Fruit fly (Drosophila melanogaster) whole organism, pupa: Measurements from ENCODE around the gene CG12480.

ENCODE experiments used
- CG10348 ChIP-seq: fragments of 200-800 bp; sonication (Bioruptor generic); IDR thresholded peaks from 2 replicates; pipeline ENCODE4 v1.3.6; 2022; ENCODE audit warnings: missing biosample characterization, missing genetic modification characterization
- CG12605 ChIP-seq: fragments of 200-800 bp; sonication (Bioruptor generic); IDR thresholded peaks from 2 replicates; pipeline ENCODE4 v1.3.6; 2022; ENCODE audit warnings: missing biosample characterization, missing genetic modification characterization
- CG13204 ChIP-seq: fragments of 200-800 bp; sonication (Bioruptor generic); optimal IDR thresholded peaks from 2 replicates; lab custom pipeline; 2018; ENCODE audit warnings: missing biosample characterization, mild to moderate bottlenecking, missing genetic modification characterization, moderate library complexity
- CG14655 ChIP-seq: fragments of 200-800 bp; sonication (Bioruptor generic); optimal IDR thresholded peaks from 3 replicates; lab custom pipeline; 2017; ENCODE audit warnings: mild to moderate bottlenecking, missing biosample characterization, missing genetic modification reagents, missing genetic modification characterization
- CG15710 ChIP-seq: fragments of 200-800 bp; sonication (Bioruptor generic); optimal IDR thresholded peaks from 2 replicates; lab custom pipeline; 2018; ENCODE audit warnings: missing biosample characterization, mild to moderate bottlenecking, missing genetic modification characterization, moderate library complexity
- CG17806 ChIP-seq: fragments of 200-800 bp; sonication (Bioruptor generic); optimal IDR thresholded peaks from 2 replicates; lab custom pipeline; 2018; ENCODE audit warnings: missing biosample characterization, mild to moderate bottlenecking, missing genetic modification characterization, moderate library complexity
- CG32121 ChIP-seq: fragments of 200-800 bp; sonication (Bioruptor generic); IDR thresholded peaks from 2 replicates; pipeline ENCODE4 v1.3.6; 2022; ENCODE audit warnings: missing biosample characterization, missing genetic modification characterization
- CG34367 ChIP-seq: fragments of 200-800 bp; sonication (Bioruptor generic); optimal IDR thresholded peaks from 2 replicates; lab custom pipeline; 2018; ENCODE audit warnings: missing biosample characterization, mild to moderate bottlenecking, missing genetic modification characterization
- CG4496 ChIP-seq: fragments of 200-800 bp; sonication (Bioruptor generic); IDR thresholded peaks from 3 replicates; pipeline ENCODE4 v1.3.6; 2022; ENCODE audit warnings: missing biosample characterization, missing genetic modification characterization
- CG8159 ChIP-seq: fragments of 200-800 bp; sonication (Bioruptor generic); optimal IDR thresholded peaks from 3 replicates; lab custom pipeline; 2018; ENCODE audit warnings: missing biosample characterization, mild to moderate bottlenecking, missing genetic modification characterization, moderate library complexity
- CG8301 ChIP-seq: fragments of 200-800 bp; sonication (Bioruptor generic); optimal IDR thresholded peaks from 2 replicates; lab custom pipeline; 2018; ENCODE audit warnings: missing biosample characterization, mild to moderate bottlenecking, missing genetic modification characterization
- CG9948 ChIP-seq: fragments of 200-800 bp; sonication (Bioruptor generic); optimal IDR thresholded peaks from 2 replicates; lab custom pipeline; 2018; ENCODE audit warnings: missing biosample characterization, mild to moderate bottlenecking, missing genetic modification characterization, moderate library complexity
- D1 ChIP-seq: fragments of 200-800 bp; sonication (Bioruptor generic); optimal IDR thresholded peaks from 2 replicates; lab custom pipeline; 2018; ENCODE audit warnings: missing biosample characterization, mild to moderate bottlenecking, missing genetic modification characterization, moderate library complexity
- EcR ChIP-seq: fragments of 200-800 bp; sonication (Bioruptor generic); optimal IDR thresholded peaks from 3 replicates; lab custom pipeline; 2019; ENCODE audit warnings: missing biosample characterization, missing genetic modification characterization, mild to moderate bottlenecking, moderate library complexity, missing genetic modification reagents
- Ets98B ChIP-seq: fragments of 200-800 bp; sonication (Bioruptor generic); IDR thresholded peaks from 2 replicates; pipeline ENCODE4 v1.3.6; 2022; ENCODE audit warnings: missing biosample characterization, missing genetic modification characterization
- Pif1A ChIP-seq: fragments of 200-800 bp; sonication (Bioruptor generic); optimal IDR thresholded peaks from 3 replicates; lab custom pipeline; 2016; ENCODE audit warnings: missing biosample characterization, missing genetic modification characterization
- Pif1B ChIP-seq: fragments of 200-800 bp; sonication (Bioruptor generic); optimal IDR thresholded peaks from 3 replicates; lab custom pipeline; 2016; ENCODE audit warnings: missing biosample characterization, missing genetic modification characterization
- Snoo ChIP-seq: fragments of 200-800 bp; sonication (Bioruptor generic); optimal IDR thresholded peaks from 3 replicates; lab custom pipeline; 2017; ENCODE audit warnings: missing biosample characterization, mild to moderate bottlenecking, missing genetic modification characterization, inconsistent platforms
- fd96Ca ChIP-seq: fragments of 200-800 bp; sonication (Bioruptor generic); IDR thresholded peaks from 3 replicates; pipeline ENCODE4 v1.3.6; 2022; ENCODE audit warnings: missing biosample characterization, missing genetic modification characterization
- gl ChIP-seq: fragments of 200-800 bp; sonication (Bioruptor generic); optimal IDR thresholded peaks from 2 replicates; lab custom pipeline; 2018; ENCODE audit warnings: missing biosample characterization, mild to moderate bottlenecking, missing genetic modification characterization
- rn ChIP-seq: fragments of 200-800 bp; sonication (Bioruptor generic); IDR thresholded peaks from 2 replicates; pipeline ENCODE4 v1.3.6; 2022; ENCODE audit warnings: missing biosample characterization, missing genetic modification characterization

CG12480 gene

DNA sequence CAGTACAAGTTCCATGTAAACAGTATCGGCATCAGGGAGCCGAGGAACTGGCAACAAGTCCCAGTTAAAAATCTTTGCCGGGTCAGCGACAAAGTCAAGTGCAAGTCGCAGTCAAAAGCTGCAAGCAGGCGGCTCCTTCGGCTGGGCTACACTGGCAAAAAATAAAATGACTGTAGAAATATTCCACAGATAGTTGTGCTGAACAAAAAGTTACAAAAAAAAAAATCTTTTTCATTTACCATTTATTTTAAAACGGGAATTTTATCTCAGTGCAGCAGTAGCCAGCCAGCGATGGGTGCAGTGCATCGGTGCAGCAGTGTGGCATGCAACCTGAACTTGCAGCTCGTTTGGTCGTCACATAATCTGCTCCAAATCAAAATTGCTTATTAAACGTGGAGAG is 20.1 kb upstream of the CG12480 start:
- TF ChIP-seq CG10348 (GFP tag; lab: Robert Waterston, UW) (no peak), CG9948 (tag; lab: Kevin White, UChicago) (peak; percentile 20), CG13204 (GFP tag; lab: Kevin White, UChicago) (no peak), CG8301 (tag; lab: Kevin White, UChicago) (peak; percentile 35), CG17806 (tag; lab: Kevin White, UChicago) (peak; percentile 51), CG12605 (GFP tag; lab: Robert Waterston, UW) (peak; percentile 52; the same call in 1 of the 2 replicates), CG4496 (peak; percentile 68), CG34367 (peak; percentile 6), rn (no peak), EcR (GFP tag; lab: Kevin White, UChicago) (no peak), Pif1A (GFP tag; lab: Kevin White, UChicago) (peak; percentile 39), gl (no peak), CG8159 (tag; lab: Kevin White, UChicago) (peak; percentile 14), Ets98B (GFP tag; lab: Robert Waterston, UW) (peak; percentile 63), CG15710 (tag; lab: Kevin White, UChicago) (peak; percentile 38), CG14655 (GFP tag; lab: Kevin White, UChicago) (peak; percentile 45), Snoo (tag; lab: Kevin White, UChicago) (no peak), CG32121 (GFP tag; lab: Robert Waterston, UW) (peak; percentile 58; the same call in 1 of the 2 replicates), D1 (tag; lab: Kevin White, UChicago) (no peak), fd96Ca (peak; percentile 85), Pif1B (GFP tag; lab: Kevin White, UChicago) (no peak)

DNA sequence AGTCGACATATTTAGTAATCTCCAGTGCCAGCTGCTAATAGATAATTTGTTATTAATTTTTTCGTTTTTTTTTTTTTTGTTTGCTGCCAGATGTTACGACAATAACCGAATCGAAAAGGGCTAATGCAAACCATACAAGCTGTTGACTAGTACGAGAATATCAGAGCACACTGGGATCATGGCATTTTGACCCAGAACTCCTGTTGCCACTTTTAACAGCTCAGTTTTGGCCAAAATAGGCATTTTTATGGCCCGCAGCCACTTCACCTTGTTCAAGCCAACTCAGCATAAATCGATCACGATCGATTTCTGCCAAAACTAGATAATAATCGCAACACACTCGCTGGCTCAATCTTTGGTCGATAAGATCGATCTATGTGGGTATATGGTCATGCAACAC is 17.5 kb upstream of the CG12480 start, which contains the start of gene CG12479:
TSS of gene CG12479 (minus strand) at position 101 of the 400 bp plus-strand sequence.
- TF ChIP-seq CG34367, result no peak
- no peak for TF ChIP-seq D1 (tag; lab: Kevin White, UChicago)
- TF ChIP-seq CG9948 (tag; lab: Kevin White, UChicago), result no peak
- no peak for TF ChIP-seq CG13204 (GFP tag; lab: Kevin White, UChicago)
- no peak for TF ChIP-seq Pif1A (GFP tag; lab: Kevin White, UChicago)
- no peak for TF ChIP-seq fd96Ca
- TF ChIP-seq EcR (GFP tag; lab: Kevin White, UChicago), result no peak
- no peak for TF ChIP-seq CG14655 (GFP tag; lab: Kevin White, UChicago)

DNA sequence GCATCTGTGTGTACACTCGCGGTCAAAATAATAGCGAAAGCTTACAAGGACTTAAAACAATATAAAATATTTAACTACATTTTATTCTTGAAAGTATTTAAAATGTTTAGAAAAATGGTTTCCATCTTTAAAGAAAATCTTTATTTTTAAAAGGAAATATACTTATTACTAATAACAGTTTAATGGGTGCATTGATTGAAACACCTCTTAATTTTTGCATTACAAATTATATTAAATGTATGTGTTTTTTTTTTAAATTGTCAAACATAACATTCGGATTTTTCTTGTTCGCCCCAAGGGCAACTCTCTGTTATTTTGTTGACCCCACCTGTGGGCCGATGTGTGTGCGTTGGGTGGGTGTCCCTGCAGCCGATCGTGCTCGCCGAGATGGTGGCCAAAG is 15.7 kb upstream of the CG12480 start:
- TF ChIP-seq EcR (GFP tag; lab: Kevin White, UChicago), result no peak
- TF ChIP-seq CG4496, result no peak
- TF ChIP-seq Snoo (tag; lab: Kevin White, UChicago), result no peak
- TF ChIP-seq Pif1A (GFP tag; lab: Kevin White, UChicago), result no peak
- no peak for TF ChIP-seq gl
- no peak for TF ChIP-seq CG32121 (GFP tag; lab: Robert Waterston, UW)
- peak; percentile 53 for TF ChIP-seq CG9948 (tag; lab: Kevin White, UChicago)
- no peak for TF ChIP-seq rn
- peak; percentile 33 for TF ChIP-seq CG15710 (tag; lab: Kevin White, UChicago)
- no peak for TF ChIP-seq Ets98B (GFP tag; lab: Robert Waterston, UW)
- no peak for TF ChIP-seq CG13204 (GFP tag; lab: Kevin White, UChicago)
- peak; percentile 67 for TF ChIP-seq CG14655 (GFP tag; lab: Kevin White, UChicago)
- TF ChIP-seq CG12605 (GFP tag; lab: Robert Waterston, UW), result no peak
- no peak for TF ChIP-seq Pif1B (GFP tag; lab: Kevin White, UChicago)
- TF ChIP-seq CG10348 (GFP tag; lab: Robert Waterston, UW), result no peak
- TF ChIP-seq CG8159 (tag; lab: Kevin White, UChicago), result peak; percentile 51
- peak; percentile 3 for TF ChIP-seq CG17806 (tag; lab: Kevin White, UChicago)

DNA sequence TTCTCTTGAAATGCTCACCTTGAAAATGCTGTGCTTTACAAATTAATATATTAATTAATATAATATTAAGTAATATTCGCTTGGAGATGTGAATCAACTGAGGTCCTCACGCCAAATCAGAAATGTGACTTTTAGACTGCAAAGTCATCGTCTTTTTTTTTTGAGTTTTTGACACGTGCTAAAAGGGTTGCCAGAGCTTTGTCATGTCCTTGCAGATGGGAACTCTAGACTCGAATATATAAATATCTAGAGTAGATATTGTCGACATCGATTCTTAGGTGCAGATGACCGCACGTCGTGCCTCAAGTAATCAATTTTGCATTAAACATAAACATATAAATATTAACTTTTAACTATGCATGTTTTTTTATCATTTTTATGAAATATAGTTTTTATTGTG is 3.1 kb downstream of the CG12480 start, which contains the start of gene betaNACtes1:
TSS of gene betaNACtes1 (minus strand) at position 101 of the 400 bp plus-strand sequence.
- TF ChIP-seq CG12605 (GFP tag; lab: Robert Waterston, UW) (no peak), D1 (tag; lab: Kevin White, UChicago) (no peak)

DNA sequence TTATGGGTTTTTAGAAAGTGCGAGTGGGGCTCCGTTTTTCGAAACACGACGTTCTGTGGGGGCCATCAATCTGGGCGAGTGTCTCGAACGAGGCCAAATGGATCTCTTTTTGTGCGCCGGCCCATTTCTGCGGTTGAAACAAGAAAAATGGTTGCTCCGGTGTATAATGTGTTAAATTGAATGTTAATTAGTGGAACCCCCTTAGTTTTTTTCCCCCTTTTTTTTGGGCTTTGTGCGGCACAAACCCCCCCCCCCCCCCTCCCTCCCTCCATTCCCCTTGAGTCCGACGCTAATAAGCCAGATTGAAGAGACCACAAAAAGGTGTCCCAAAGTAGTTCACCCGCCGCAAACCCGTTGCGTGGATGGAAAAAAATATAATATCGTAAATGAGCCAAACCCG is 4.3 kb downstream of the CG12480 start:
- TF ChIP-seq CG14655 (GFP tag; lab: Kevin White, UChicago), result no peak
- TF ChIP-seq CG8159 (tag; lab: Kevin White, UChicago), result no peak
- no peak for TF ChIP-seq Snoo (tag; lab: Kevin White, UChicago)
- no peak for TF ChIP-seq fd96Ca
- no peak for TF ChIP-seq CG34367
- no peak for TF ChIP-seq Pif1B (GFP tag; lab: Kevin White, UChicago)
- no peak for TF ChIP-seq CG13204 (GFP tag; lab: Kevin White, UChicago)
- TF ChIP-seq CG15710 (tag; lab: Kevin White, UChicago), result no peak
- TF ChIP-seq Pif1A (GFP tag; lab: Kevin White, UChicago), result no peak
- no peak for TF ChIP-seq CG10348 (GFP tag; lab: Robert Waterston, UW)

DNA sequence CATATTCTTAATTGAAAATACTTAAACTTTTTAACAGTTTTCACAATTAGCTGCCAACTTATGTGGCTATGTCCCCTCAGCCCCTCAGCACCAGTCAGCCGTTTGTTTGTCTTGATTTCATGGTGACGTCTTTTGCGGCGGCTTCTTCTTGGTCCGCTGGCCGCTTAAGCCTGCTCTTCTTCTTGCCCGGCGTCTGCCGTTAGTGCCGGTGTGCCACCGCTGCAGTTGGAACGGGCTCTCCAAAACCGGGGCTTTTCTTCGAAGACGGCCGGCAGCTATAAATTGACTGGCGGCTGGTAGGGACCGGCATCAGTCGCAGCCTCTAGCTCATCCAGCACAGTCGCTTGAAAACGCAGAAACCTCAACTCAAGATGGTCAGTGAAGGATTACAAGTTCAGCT is 5.1 kb downstream of the CG12480 start, which contains the start of gene CG1368:
TSS of gene CG1368 (plus strand) at position 301 of the 400 bp plus-strand sequence.
- TF ChIP-seq Ets98B (GFP tag; lab: Robert Waterston, UW), result no peak
- no peak for TF ChIP-seq CG14655 (GFP tag; lab: Kevin White, UChicago)
- TF ChIP-seq Pif1B (GFP tag; lab: Kevin White, UChicago), result no peak
- peak; percentile 26 for TF ChIP-seq CG13204 (GFP tag; lab: Kevin White, UChicago)
- no peak for TF ChIP-seq CG8301 (tag; lab: Kevin White, UChicago)
